Worm (Caenorhabditis elegans) whole organism, L4/young adult: Measurements from ENCODE around the gene Y55B1AR.2.

Experiments used
- W03F9.2 ChIP-seq: fragments of 150-350 bp; optimal IDR thresholded peaks from 2 replicates; lab custom pipeline; 2014; ENCODE audit warnings: missing biosample characterization, missing genetic modification characterization
- dao-5 ChIP-seq: sonication (generic microtip); optimal IDR thresholded peaks from 2 replicates; lab custom pipeline; 2016; ENCODE audit warnings: missing genotype, missing genetic modification characterization, moderate library complexity, missing compliant biosample characterization
- him-1 ChIP-seq: sonication (generic microtip); optimal IDR thresholded peaks from 2 replicates; lab custom pipeline; 2016; ENCODE audit warnings: missing genotype, missing genetic modification reagents, missing genetic modification characterization, missing compliant biosample characterization

DNA sequence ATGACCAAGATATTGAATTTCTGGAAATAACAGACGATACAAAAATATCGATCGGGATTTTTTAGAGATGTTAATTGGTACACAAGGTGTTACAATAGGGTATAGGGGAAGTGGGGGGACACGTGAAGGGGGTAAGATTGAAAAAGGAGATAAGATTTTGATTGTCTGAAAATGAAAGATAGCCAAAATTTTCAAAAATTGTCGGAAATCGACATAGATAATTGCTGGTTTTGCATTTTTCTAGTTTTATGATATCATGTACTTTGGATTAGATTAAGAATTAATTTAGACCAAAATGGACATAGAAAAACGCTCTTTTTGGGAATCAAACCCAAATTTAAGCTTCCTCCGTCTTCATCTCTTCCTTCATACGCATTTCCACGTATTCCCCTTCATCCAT lies 29.3 kb upstream of the Y55B1AR.2 start, which contains the start of gene T19C3.5:
- no peak for TF ChIP-seq W03F9.2 (tag; lab: Kevin White, UChicago)
- TF ChIP-seq dao-5 (tag; lab: Kevin White, UChicago): no peak
- no peak for TF ChIP-seq him-1 (tag; lab: Kevin White, UChicago)
